Worm (Caenorhabditis elegans): Measurements from ENCODE around the gene vps-2.

vps-2 gene

ce11 chrII:12805765-12806384 is 37.9 kb upstream of the vps-2 start (continued):
- TF ChIP-seq C34F6.9 (tag; optimal IDR thresholded peaks at IDR 0.05) (peak; percentile 58), sem-4 (tag; optimal IDR thresholded peaks at IDR 0.05) (no peak)

- TF ChIP-seq fos-1 (tag; optimal IDR thresholded peaks at IDR 0.05) (no peak), nhr-11 (tag; optimal IDR thresholded peaks at IDR 0.05) (no peak), lin-39 (tag; optimal IDR thresholded peaks at IDR 0.05) (no peak), elt-1 (tag; optimal IDR thresholded peaks at IDR 0.05) (no peak), blmp-1 (tag; optimal IDR thresholded peaks at IDR 0.05; ENCODE audit: insufficient read depth) (no peak), aly-2 (tag; optimal IDR thresholded peaks at IDR 0.05) (no peak), nhr-12 (tag; optimal IDR thresholded peaks at IDR 0.05) (no peak), unc-62 (GFP tag; optimal IDR thresholded peaks at IDR 0.05) (no peak), dmd-4 (tag; optimal IDR thresholded peaks at IDR 0.05) (no peak), nhr-10 (tag; optimal IDR thresholded peaks at IDR 0.05) (no peak), sem-4 (tag; optimal IDR thresholded peaks at IDR 0.05) (no peak), alr-1 (tag; optimal IDR thresholded peaks at IDR 0.05) (no peak), ztf-11 (tag; optimal IDR thresholded peaks at IDR 0.05) (no peak), ztf-4 (tag; optimal IDR thresholded peaks at IDR 0.05) (no peak), zag-1 (tag; optimal IDR thresholded peaks at IDR 0.05) (no peak), nhr-23 (tag; optimal IDR thresholded peaks at IDR 0.05) (no peak), peb-1 (tag; optimal IDR thresholded peaks at IDR 0.05) (no peak), ceh-82 (tag; optimal IDR thresholded peaks at IDR 0.05) (no peak), nhr-21 (tag; optimal IDR thresholded peaks at IDR 0.05) (no peak), Y55F3AM.14 (GFP tag; optimal IDR thresholded peaks at IDR 0.05) (no peak)
Observed at ce11 chrII:12805161-12805560, 37.1 kb upstream of the vps-2 start, which contains the start of the genes Y46G5A.18 and Y46G5A.47. Y46G5A.18 (minus strand) TSS chrII:12805261. Y46G5A.47 (minus strand) TSS chrII:12805306.

DNA sequence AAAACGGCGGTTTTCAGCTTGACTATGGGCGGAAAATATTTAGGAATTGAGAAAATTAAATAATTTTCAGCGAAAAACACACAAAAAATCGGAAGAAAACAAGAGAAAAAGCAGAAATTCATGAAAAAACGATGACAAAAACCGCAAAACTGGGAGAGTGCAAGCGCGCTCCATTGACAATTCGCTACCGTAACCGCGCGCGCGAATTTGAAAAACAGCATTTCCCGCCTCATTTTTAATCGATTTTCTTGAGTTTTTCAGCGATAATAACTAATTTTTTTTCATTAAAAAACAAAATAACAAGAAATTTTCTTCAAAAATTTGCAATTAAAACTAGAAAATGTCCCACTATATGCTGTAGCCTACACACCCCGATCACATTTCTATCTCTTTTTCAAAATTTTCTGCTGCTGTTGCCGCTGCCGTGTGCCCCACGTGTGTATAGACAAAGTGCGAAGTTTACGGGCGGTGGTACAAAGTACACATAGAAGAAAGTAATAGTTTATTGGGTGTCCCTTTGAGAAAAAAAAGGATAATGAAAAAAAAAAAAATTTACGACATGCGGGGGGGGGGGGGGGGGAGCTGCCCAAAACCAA is 32.0 kb upstream of the vps-2 start:
- TF ChIP-seq sma-9 (GFP tag; optimal IDR thresholded peaks at IDR 0.05) = peak; percentile 85
- TF ChIP-seq sma-9 (tag; optimal IDR thresholded peaks at IDR 0.05) = no peak
- TF ChIP-seq nhr-77 (tag; optimal IDR thresholded peaks at IDR 0.05) = no peak
- no peak for TF ChIP-seq mab-5 (tag; optimal IDR thresholded peaks at IDR 0.05)
- TF ChIP-seq elt-3 (tag; optimal IDR thresholded peaks at IDR 0.05) = no peak
- TF ChIP-seq ZK546.5 (tag; optimal IDR thresholded peaks at IDR 0.05) = no peak
- no peak for TF ChIP-seq alr-1 (tag; optimal IDR thresholded peaks at IDR 0.05)
- TF ChIP-seq C34F6.9 (tag; optimal IDR thresholded peaks at IDR 0.05) = peak; percentile 1
- no peak for TF ChIP-seq ztf-11 (tag; optimal IDR thresholded peaks at IDR 0.05)
- peak; percentile 56 for TF ChIP-seq blmp-1 (tag; optimal IDR thresholded peaks at IDR 0.05; ENCODE audit: insufficient read depth)
- peak; percentile 66 for TF ChIP-seq crh-2 (tag; optimal IDR thresholded peaks at IDR 0.05)
- TF ChIP-seq Y55F3AM.14 (GFP tag; optimal IDR thresholded peaks at IDR 0.05) = no peak
- no peak for TF ChIP-seq ztf-1 (GFP tag; conservative IDR thresholded peaks at IDR 0.05)
- peak; percentile 63 for TF ChIP-seq nhr-21 (tag; optimal IDR thresholded peaks at IDR 0.05)
- TF ChIP-seq nhr-25 (tag; optimal IDR thresholded peaks at IDR 0.05) = peak; percentile 59
- peak; percentile 66 for TF ChIP-seq nhr-11 (tag; optimal IDR thresholded peaks at IDR 0.05)
- TF ChIP-seq sma-3 (GFP tag; optimal IDR thresholded peaks at IDR 0.05) = peak; percentile 23
- TF ChIP-seq F13H6.1 (tag; optimal IDR thresholded peaks at IDR 0.05) = peak; percentile 31
- no peak for TF ChIP-seq unc-39 (tag; optimal IDR thresholded peaks at IDR 0.05)
- peak; percentile 73 to 89 for TF ChIP-seq lsy-2 (tag; optimal IDR thresholded peaks at IDR 0.05)
- no peak for TF ChIP-seq nhr-23 (tag; optimal IDR thresholded peaks at IDR 0.05)
- peak; percentile 8 for TF ChIP-seq ztf-4 (tag; optimal IDR thresholded peaks at IDR 0.05)
- TF ChIP-seq mdl-1 (tag; optimal IDR thresholded peaks at IDR 0.05) = peak in 1 of 2 experiments; percentile 54

DNA sequence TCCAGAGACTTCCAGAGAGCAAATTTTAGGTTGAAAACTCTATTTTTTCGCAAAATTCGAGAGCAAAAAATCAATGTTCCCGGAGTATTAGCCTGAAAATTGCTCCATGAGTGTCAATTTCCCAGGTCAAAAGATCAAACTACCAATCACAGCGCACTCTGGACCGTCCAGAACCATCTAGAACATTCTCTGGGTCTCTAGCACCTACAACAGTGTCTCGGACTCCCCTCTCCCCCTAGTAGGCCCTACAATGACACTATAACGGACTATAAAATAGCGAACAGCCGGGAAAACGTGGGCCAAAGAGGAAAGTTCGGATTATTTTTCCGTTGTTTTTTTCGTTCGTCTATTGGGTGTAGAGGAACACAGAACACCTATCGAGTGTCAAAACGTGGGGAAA is 31.3 kb upstream of the vps-2 start:
- TF ChIP-seq nhr-77 (tag; optimal IDR thresholded peaks at IDR 0.05) (no peak), unc-39 (tag; optimal IDR thresholded peaks at IDR 0.05) (no peak), nhr-12 (tag; optimal IDR thresholded peaks at IDR 0.05) (no peak), crh-2 (tag; optimal IDR thresholded peaks at IDR 0.05) (no peak), mab-5 (tag; optimal IDR thresholded peaks at IDR 0.05) (no peak), ztf-4 (tag; optimal IDR thresholded peaks at IDR 0.05) (no peak), mbf-1 (tag; optimal IDR thresholded peaks at IDR 0.05) (no peak), blmp-1 (tag; optimal IDR thresholded peaks at IDR 0.05; ENCODE audit: insufficient read depth) (no peak), ztf-11 (tag; optimal IDR thresholded peaks at IDR 0.05) (no peak), lin-39 (tag; optimal IDR thresholded peaks at IDR 0.05) (no peak), skn-1 (tag; optimal IDR thresholded peaks at IDR 0.05) (no peak)
